Fruit fly (Drosophila melanogaster): ENCODE results near the gene CG14316.

The CG14316 gene

DNA sequence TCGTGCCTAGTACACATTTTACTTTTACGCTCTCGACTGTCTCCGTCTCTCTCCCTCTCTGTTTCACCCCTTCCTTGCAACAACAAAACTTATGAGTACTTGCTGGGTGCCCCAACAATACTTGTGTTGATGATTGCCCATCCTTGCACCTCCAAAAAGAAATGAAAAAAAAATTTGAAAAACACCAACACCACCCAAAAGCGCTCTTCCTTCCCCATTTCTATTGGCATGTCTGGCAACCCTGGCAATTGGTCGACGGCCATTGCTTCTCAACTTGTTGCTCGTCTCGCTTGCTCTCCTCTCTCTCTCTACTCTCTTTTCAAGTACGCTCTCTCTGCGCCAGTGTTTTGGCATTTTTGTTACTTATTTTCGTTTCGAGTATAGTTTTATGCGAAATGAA is 16.5 kb downstream of the CG14316 start (continued):
- TF ChIP-seq unpg (GFP tag; optimal IDR thresholded peaks at IDR 0.05) (peak; percentile 29), fd96Cb (tag; optimal IDR thresholded peaks at IDR 0.05) (no peak), zfh1 (GFP tag; IDR thresholded peaks at IDR 0.05) (no peak), Ptx1 (GFP tag; IDR thresholded peaks at IDR 0.05) (0 out of 2 replicates have a peak, but pooled peaks have one; percentile 21), Gug (GFP tag; IDR thresholded peaks at IDR 0.05) (peak; percentile 38; the same call in 1 of the 4 replicates), CG9609 (GFP tag; optimal IDR thresholded peaks at IDR 0.05) (no peak), vvl (GFP tag; IDR thresholded peaks at IDR 0.05) (peak; percentile 62), chn (GFP tag; optimal IDR thresholded peaks at IDR 0.05) (peak; percentile 19), ATbp (GFP tag; optimal IDR thresholded peaks at IDR 0.05) (peak; percentile 7), stwl (tag; optimal IDR thresholded peaks at IDR 0.05) (peak; percentile 20), CG9876 (GFP tag; optimal IDR thresholded peaks at IDR 0.05) (peak; percentile 2), schlank (tag; optimal IDR thresholded peaks at IDR 0.05) (no peak), Aef1 (GFP tag; IDR thresholded peaks at IDR 0.05) (no peak), cwo (GFP tag; optimal IDR thresholded peaks at IDR 0.05) (peak; percentile 7), row (GFP tag; IDR thresholded peaks at IDR 0.05) (peak; percentile 63), Max (GFP tag; optimal IDR thresholded peaks at IDR 0.05) (no peak), CG32532 (GFP tag; IDR thresholded peaks at IDR 0.05) (peak; percentile 74), dimm (GFP tag; IDR thresholded peaks at IDR 0.05) (no peak), shn (GFP tag; optimal IDR thresholded peaks at IDR 0.05) (no peak), HmgZ (tag; optimal IDR thresholded peaks at IDR 0.05) (peak; percentile 14), inv (GFP tag; IDR thresholded peaks at IDR 0.05; ENCODE audit: partially characterized antibody) (no peak), BEAF-32 (GFP tag; optimal IDR thresholded peaks at IDR 0.05) (peak; percentile 6), CG8290 (GFP tag; optimal IDR thresholded peaks at IDR 0.05) (no peak), CG8290 (tag; optimal IDR thresholded peaks at IDR 0.05) (peak in 1 of 2 experiments; percentile 15), her (GFP tag; optimal IDR thresholded peaks at IDR 0.05) (peak; percentile 34), CG3847 (GFP tag; IDR thresholded peaks at IDR 0.05) (0 out of 2 replicates have a peak, but pooled peaks have one; percentile 38), CG17802 (tag; optimal IDR thresholded peaks at IDR 0.05) (no peak), zfh2 (GFP tag; optimal IDR thresholded peaks at IDR 0.05) (peak; percentile 50), CG4328 (GFP tag; optimal IDR thresholded peaks at IDR 0.05) (peak; percentile 36), Lpt (GFP tag; optimal IDR thresholded peaks at IDR 0.05) (no peak), CG3995 (GFP tag; optimal IDR thresholded peaks at IDR 0.05) (peak; percentile 44), CG3407 (GFP tag; optimal IDR thresholded peaks at IDR 0.05) (no peak), Mrtf (GFP tag; IDR thresholded peaks at IDR 0.05) (no peak), insv (GFP tag; optimal IDR thresholded peaks at IDR 0.05) (no peak), Fer1 (GFP tag; optimal IDR thresholded peaks at IDR 0.05) (peak; percentile 32), crol (GFP tag; IDR thresholded peaks at IDR 0.05) (no peak), grau (tag; optimal IDR thresholded peaks at IDR 0.05) (no peak), Awh (GFP tag; IDR thresholded peaks at IDR 0.05) (no peak), otp (GFP tag; IDR thresholded peaks at IDR 0.05) (no peak), CG10654 (GFP tag; optimal IDR thresholded peaks at IDR 0.05) (no peak), Nf-YB (GFP tag; optimal IDR thresholded peaks at IDR 0.05) (no peak), Sin3A (optimal IDR thresholded peaks at IDR 0.05) (no peak), zen (tag; optimal IDR thresholded peaks at IDR 0.05) (no peak), ac (GFP tag; optimal IDR thresholded peaks at IDR 0.05) (no peak), pho (GFP tag; optimal IDR thresholded peaks at IDR 0.05) (peak; percentile 1), tgo (GFP tag; IDR thresholded peaks at IDR 0.05) (no peak), jing (GFP tag; optimal IDR thresholded peaks at IDR 0.05) (no peak), pfk (GFP tag; optimal IDR thresholded peaks at IDR 0.05) (peak; percentile 4), CG13424 (tag; optimal IDR thresholded peaks at IDR 0.05) (peak; percentile 51), CG14014 (GFP tag; IDR thresholded peaks at IDR 0.05) (peak; percentile 15; the same call in 1 of the 2 replicates), CG12942 (GFP tag; optimal IDR thresholded peaks at IDR 0.05) (no peak), D19A (tag; optimal IDR thresholded peaks at IDR 0.05) (no peak), org-1 (GFP tag; optimal IDR thresholded peaks at IDR 0.05) (no peak)

Data from whole organism, embryonic.